Worm (Caenorhabditis elegans): ENCODE measurements around the gene F48E3.6.

ce11 chrX:7548158-7548557 lies 45.5 kb upstream of the F48E3.6 start, which contains the start of gene F46C8.1:
- no peak for TF ChIP-seq F13H6.1 (tag; optimal IDR thresholded peaks at IDR 0.05)
- no peak for TF ChIP-seq ztf-4 (tag; optimal IDR thresholded peaks at IDR 0.05)
- no peak for TF ChIP-seq ztf-1 (GFP tag; conservative IDR thresholded peaks at IDR 0.05)
- no peak for TF ChIP-seq nhr-237 (tag; optimal IDR thresholded peaks at IDR 0.05)
- no peak for TF ChIP-seq egl-27 (tag; optimal IDR thresholded peaks at IDR 0.05)
- no peak for TF ChIP-seq zag-1 (tag; optimal IDR thresholded peaks at IDR 0.05)
- no peak for TF ChIP-seq Y55F3AM.14 (GFP tag; optimal IDR thresholded peaks at IDR 0.05)
- no peak for TF ChIP-seq mab-5 (tag; optimal IDR thresholded peaks at IDR 0.05)
- TF ChIP-seq aly-2 (tag; optimal IDR thresholded peaks at IDR 0.05): no peak
- no peak for TF ChIP-seq ztf-11 (tag; optimal IDR thresholded peaks at IDR 0.05)
- TF ChIP-seq ZK546.5 (tag; optimal IDR thresholded peaks at IDR 0.05): no peak
- no peak for TF ChIP-seq alr-1 (tag; optimal IDR thresholded peaks at IDR 0.05)
- no peak for TF ChIP-seq R02D3.7 (tag; optimal IDR thresholded peaks at IDR 0.05)

All from whole organism, L2 larva.